Worm (Caenorhabditis elegans) whole organism, mixed stage, embryonic: ENCODE results near the gene M01F1.4.

Source experiments
- M03D4.4 ChIP-seq: sonication (generic microtip); optimal IDR thresholded peaks from 2 replicates; lab custom pipeline; 2017; ENCODE audit warnings: mild to moderate bottlenecking, missing genetic modification characterization, missing compliant biosample characterization
- bed-3 ChIP-seq: fragments of 200-800 bp; sonication (Bioruptor generic); optimal IDR thresholded peaks from 3 replicates; lab custom pipeline; 2018; ENCODE audit warnings: mild to moderate bottlenecking, missing genetic modification characterization, moderate library complexity, missing compliant biosample characterization
- blmp-1 ChIP-seq: fragments of 150-350 bp; optimal IDR thresholded peaks from 2 replicates; lab custom pipeline; 2014; ENCODE audit warnings: missing biosample characterization, missing genetic modification characterization
- ceh-39 ChIP-seq: fragments of 150-350 bp; optimal IDR thresholded peaks from 2 replicates; lab custom pipeline; 2014; ENCODE audit warnings: missing biosample characterization, missing genetic modification characterization
- ceh-43 ChIP-seq: fragments of 200-800 bp; sonication (Bioruptor generic); optimal IDR thresholded peaks from 2 replicates; lab custom pipeline; 2018; ENCODE audit warnings: mild to moderate bottlenecking, missing genetic modification characterization, moderate library complexity, missing compliant biosample characterization
- ceh-83 ChIP-seq: fragments of 200-800 bp; sonication (Bioruptor generic); optimal IDR thresholded peaks from 2 replicates; lab custom pipeline; 2018; ENCODE audit warnings: mild to moderate bottlenecking, missing genetic modification characterization, missing compliant biosample characterization
- ces-1 ChIP-seq: fragments of 150-350 bp; optimal IDR thresholded peaks from 2 replicates; lab custom pipeline; 2014; ENCODE audit warnings: missing biosample characterization, missing genetic modification reagents, missing genetic modification characterization
- cnd-1 ChIP-seq: fragments of 200-800 bp; sonication (Bioruptor generic); optimal IDR thresholded peaks from 2 replicates; lab custom pipeline; 2018; ENCODE audit warnings: mild to moderate bottlenecking, missing genetic modification characterization, missing compliant biosample characterization
- drap-1 ChIP-seq: fragments of 200-800 bp; sonication (Bioruptor generic); optimal IDR thresholded peaks from 3 replicates; lab custom pipeline; 2018; ENCODE audit warnings: mild to moderate bottlenecking, missing genetic modification characterization, missing compliant biosample characterization
- elt-1 ChIP-seq: sonication (generic microtip); optimal IDR thresholded peaks from 2 replicates; lab custom pipeline; 2017; ENCODE audit warnings: missing genetic modification characterization, mild to moderate bottlenecking, missing compliant biosample characterization, antibody characterized with exemption, moderate library complexity, borderline replicate concordance; ENCODE audit not compliant: insufficient read depth
- elt-3 ChIP-seq: fragments of 150-350 bp; optimal IDR thresholded peaks from 2 replicates; lab custom pipeline; 2014; ENCODE audit warnings: missing biosample characterization, missing genetic modification characterization
- flh-1 ChIP-seq: fragments of 200-800 bp; sonication (Bioruptor generic); optimal IDR thresholded peaks from 2 replicates; lab custom pipeline; 2018; ENCODE audit warnings: mild to moderate bottlenecking, missing genetic modification characterization, moderate library complexity, missing compliant biosample characterization
- ham-2 ChIP-seq: fragments of 200-800 bp; sonication (Bioruptor generic); optimal IDR thresholded peaks from 2 replicates; lab custom pipeline; 2018; ENCODE audit warnings: mild to moderate bottlenecking, missing genetic modification characterization, missing compliant biosample characterization
- hlh-1 ChIP-seq: fragments of 150-350 bp; optimal IDR thresholded peaks from 2 replicates; lab custom pipeline; 2014; ENCODE audit warnings: missing biosample characterization, missing genetic modification reagents, missing genetic modification characterization
- lin-13 ChIP-seq: fragments of 150-350 bp; optimal IDR thresholded peaks from 2 replicates; lab custom pipeline; 2014; ENCODE audit warnings: missing biosample characterization, missing genetic modification characterization
- lin-32 ChIP-seq: fragments of 200-800 bp; sonication (Bioruptor generic); optimal IDR thresholded peaks from 2 replicates; lab custom pipeline; 2018; ENCODE audit warnings: mild to moderate bottlenecking, missing genetic modification characterization, missing compliant biosample characterization
- lsy-2 ChIP-seq: fragments of 150-350 bp; optimal IDR thresholded peaks from 2 replicates; lab custom pipeline; 2014; ENCODE audit warnings: missing biosample characterization, missing genetic modification characterization
- mab-5 ChIP-seq: fragments of 150-350 bp; optimal IDR thresholded peaks from 2 replicates; lab custom pipeline; 2014; ENCODE audit warnings: missing biosample characterization, missing genetic modification characterization
- mep-1 ChIP-seq: fragments of 150-350 bp; optimal IDR thresholded peaks from 2 replicates; lab custom pipeline; 2017; ENCODE audit warnings: missing biosample characterization, missing genetic modification reagents, missing genetic modification characterization, inconsistent platforms
- mls-2 ChIP-seq: sonication (generic microtip); optimal IDR thresholded peaks from 2 replicates; lab custom pipeline; 2016; ENCODE audit warnings: mild to moderate bottlenecking, missing genetic modification characterization, moderate library complexity, missing compliant biosample characterization
- nhr-12 ChIP-seq: fragments of 150-350 bp; optimal IDR thresholded peaks from 2 replicates; lab custom pipeline; 2014; ENCODE audit warnings: missing biosample characterization, missing genetic modification characterization
- nhr-2 ChIP-seq: fragments of 150-350 bp; optimal IDR thresholded peaks from 2 replicates; lab custom pipeline; 2014; ENCODE audit warnings: missing biosample characterization, missing genetic modification characterization
- nhr-28 ChIP-seq: fragments of 150-350 bp; optimal IDR thresholded peaks from 2 replicates; lab custom pipeline; 2014; ENCODE audit warnings: missing biosample characterization, missing genetic modification characterization
- nhr-76 ChIP-seq: sonication (generic microtip); optimal IDR thresholded peaks from 2 replicates; lab custom pipeline; 2017; ENCODE audit warnings: missing biosample characterization, missing genetic modification characterization
- pha-4 ChIP-seq: fragments of 150-350 bp; optimal IDR thresholded peaks from 2 replicates; lab custom pipeline; 2018; ENCODE audit warnings: missing biosample characterization, missing genetic modification reagents, missing genetic modification characterization
- sem-2 ChIP-seq: fragments of 200-800 bp; sonication (Bioruptor generic); optimal IDR thresholded peaks from 2 replicates; lab custom pipeline; 2018; ENCODE audit warnings: mild to moderate bottlenecking, missing genetic modification characterization, missing compliant biosample characterization
- snpc-4 ChIP-seq: fragments of 150-350 bp; optimal IDR thresholded peaks from 2 replicates; lab custom pipeline; 2014; ENCODE audit warnings: missing biosample characterization, missing genetic modification characterization
- sptf-1 ChIP-seq: sonication (generic microtip); optimal IDR thresholded peaks from 2 replicates; lab custom pipeline; 2017; ENCODE audit warnings: mild to moderate bottlenecking, missing genetic modification characterization, moderate library complexity, missing compliant biosample characterization
- tbx-8 ChIP-seq: fragments of 200-800 bp; sonication (Bioruptor generic); optimal IDR thresholded peaks from 2 replicates; lab custom pipeline; 2018; ENCODE audit warnings: mild to moderate bottlenecking, missing genetic modification characterization, moderate library complexity, missing compliant biosample characterization
- unc-120 ChIP-seq: sonication (generic microtip); optimal IDR thresholded peaks from 2 replicates; lab custom pipeline; 2017; ENCODE audit warnings: missing genetic modification characterization, missing compliant biosample characterization; ENCODE audit not compliant: poor library complexity, severe bottlenecking
- zip-8 ChIP-seq: fragments of 150-350 bp; optimal IDR thresholded peaks from 2 replicates; lab custom pipeline; 2014; ENCODE audit warnings: missing biosample characterization, missing genetic modification characterization
- ztf-11 ChIP-seq: fragments of 150-350 bp; optimal IDR thresholded peaks from 2 replicates; lab custom pipeline; 2014; ENCODE audit warnings: missing biosample characterization, missing genetic modification characterization

Gene M01F1.4

DNA sequence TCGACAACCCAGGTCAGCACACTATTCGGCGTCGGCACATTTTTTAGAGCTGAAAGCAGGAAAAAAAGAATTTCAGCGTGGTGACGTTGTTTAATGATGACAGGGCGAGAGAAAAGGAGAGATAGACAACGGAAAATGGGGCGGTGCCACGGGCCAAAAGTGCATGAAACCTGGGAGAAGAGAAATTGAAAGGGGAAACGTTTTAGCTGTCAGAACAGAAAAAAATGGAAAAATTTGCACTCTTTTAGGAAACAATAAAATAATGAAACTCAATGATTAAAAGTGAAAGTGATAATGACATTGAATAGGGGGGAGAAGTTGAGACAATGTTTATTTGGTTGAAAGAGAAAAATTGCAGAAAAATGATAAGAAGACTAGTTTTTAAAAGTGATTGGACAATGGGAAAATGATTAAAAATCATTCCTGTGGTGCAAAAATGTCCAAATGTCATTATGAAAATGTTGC, 19.9 kb upstream of the M01F1.4 start, which contains the start of gene pitp-1:
Gene pitp-1, minus strand, starts transcription at position 51 of the 465 bp plus-strand sequence.
- TF ChIP-seq pha-4 (tag; lab: Kevin White, UChicago) = no peak
- no peak for TF ChIP-seq ceh-39 (tag; lab: Kevin White, UChicago)
- TF ChIP-seq lin-32 (GFP tag; lab: Kevin White, UChicago) = no peak
- TF ChIP-seq blmp-1 (tag; lab: Kevin White, UChicago) = no peak
- no peak for TF ChIP-seq bed-3 (GFP tag; lab: Kevin White, UChicago)
- TF ChIP-seq sem-2 (GFP tag; lab: Kevin White, UChicago) = no peak
- TF ChIP-seq unc-120 = no peak
- TF ChIP-seq nhr-2 (tag; lab: Kevin White, UChicago) = no peak
- no peak for TF ChIP-seq hlh-1 (tag; lab: Kevin White, UChicago)
- TF ChIP-seq nhr-76 (tag; lab: Kevin White, UChicago) = no peak
- no peak for TF ChIP-seq ceh-83 (GFP tag; lab: Kevin White, UChicago)
- TF ChIP-seq ham-2 = no peak
- TF ChIP-seq cnd-1 (tag; lab: Kevin White, UChicago) = no peak
- TF ChIP-seq, all 35 proteins: peak for 0

DNA sequence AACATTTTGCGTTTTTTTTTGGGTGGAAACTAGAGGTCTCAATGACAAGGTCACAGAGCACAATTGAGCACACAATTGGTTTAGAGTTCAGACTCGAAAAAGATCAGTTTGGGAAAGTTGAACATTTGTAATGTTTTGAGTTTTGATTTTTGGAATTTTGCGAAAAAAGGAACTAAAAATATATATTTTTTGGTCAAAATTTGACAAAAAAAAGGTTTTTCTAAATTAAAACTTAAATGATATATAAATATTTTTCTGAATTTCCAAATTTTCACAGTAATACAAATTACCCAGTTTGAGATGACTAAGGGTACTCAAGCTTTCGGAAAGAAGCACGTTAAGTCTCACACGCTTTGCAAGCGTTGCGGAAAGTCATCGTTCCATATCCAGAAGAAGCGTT, 18.5 kb upstream of the M01F1.4 start, which contains the start of gene rpl-37:
Gene rpl-37, plus strand, starts transcription at position 301 of the 400 bp plus-strand sequence.
- TF ChIP-seq ceh-39 (tag; lab: Kevin White, UChicago) (no peak), ztf-11 (tag; lab: Kevin White, UChicago) (no peak)
- TF ChIP-seq, all 35 proteins: peak for 0

DNA sequence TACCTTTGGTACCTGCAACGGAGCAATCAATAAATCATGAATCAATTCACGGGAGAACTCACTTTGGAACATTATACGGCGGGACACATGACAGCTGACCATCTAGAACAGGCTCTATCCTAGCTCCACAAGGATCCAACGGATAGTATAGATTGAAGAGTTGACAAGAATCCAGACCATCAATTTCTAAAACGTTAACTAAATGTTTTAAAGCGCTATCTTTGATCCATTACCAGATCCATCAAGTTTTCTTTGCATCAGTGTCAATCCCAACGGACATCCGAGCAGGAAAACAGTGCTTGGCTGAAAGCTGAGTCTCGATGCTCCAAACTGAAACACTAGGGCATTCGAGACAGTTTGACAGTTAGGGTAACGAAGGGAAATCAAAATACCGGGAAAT, 13.5 kb upstream of the M01F1.4 start:
- TF ChIP-seq elt-3 (tag; lab: Kevin White, UChicago) (no peak), ztf-11 (tag; lab: Kevin White, UChicago) (no peak), bed-3 (GFP tag; lab: Kevin White, UChicago) (no peak)

DNA sequence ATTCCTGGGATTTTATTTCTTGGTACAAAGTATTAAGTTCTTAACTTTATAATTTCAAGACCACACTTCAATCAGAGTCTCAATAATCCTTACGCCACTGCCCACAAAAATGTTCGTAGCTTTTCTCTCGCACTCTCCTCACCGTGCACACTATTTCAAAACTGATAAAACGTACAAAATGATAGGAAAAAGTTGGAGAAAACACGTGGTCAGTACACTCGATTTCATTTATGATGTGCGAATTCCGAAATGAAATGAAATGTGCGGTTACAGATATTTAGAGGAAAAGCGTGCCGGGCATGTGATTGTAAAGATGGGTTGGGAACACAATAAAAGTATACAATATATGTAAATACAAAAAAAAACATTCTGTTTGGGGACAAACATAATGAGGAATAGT, 10.6 kb upstream of the M01F1.4 start:
- no peak for TF ChIP-seq snpc-4 (tag; lab: Kevin White, UChicago)

DNA sequence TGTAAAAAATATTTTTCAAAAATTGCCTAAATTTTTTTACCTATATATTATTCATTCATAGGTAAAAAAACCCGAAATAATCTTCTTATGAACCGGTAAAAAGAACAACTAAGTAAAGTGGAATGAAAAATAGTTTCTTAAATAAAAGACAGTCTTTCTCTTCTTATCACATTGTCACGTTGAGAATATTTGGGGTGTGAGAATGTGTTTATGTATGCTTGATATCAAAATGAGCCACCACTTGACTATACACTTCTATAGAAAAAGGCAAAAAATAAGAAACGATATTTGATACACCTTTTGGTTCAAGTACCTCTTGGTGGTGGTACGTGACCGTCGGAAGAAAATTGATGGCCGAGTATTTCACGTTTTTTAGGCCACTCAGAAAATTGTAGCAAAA, 9.7 kb upstream of the M01F1.4 start, which contains the start of gene hmit-1.3:
Gene hmit-1.3, minus strand, starts transcription at position 103 of the 400 bp plus-strand sequence.
- TF ChIP-seq tbx-8 (GFP tag; lab: Kevin White, UChicago) (no peak), M03D4.4 (tag; lab: Kevin White, UChicago) (no peak), flh-1 (no peak), zip-8 (no peak), lin-32 (GFP tag; lab: Kevin White, UChicago) (no peak), nhr-28 (tag; lab: Kevin White, UChicago) (no peak), nhr-12 (tag; lab: Kevin White, UChicago) (no peak), mab-5 (no peak), lsy-2 (no peak), bed-3 (GFP tag; lab: Kevin White, UChicago) (no peak), ces-1 (GFP tag; lab: Kevin White, UChicago) (no peak), elt-1 (tag; lab: Kevin White, UChicago) (no peak), ham-2 (no peak), sptf-1 (no peak), ztf-11 (tag; lab: Kevin White, UChicago) (no peak), ceh-43 (GFP tag; lab: Kevin White, UChicago) (no peak), mls-2 (no peak)
- TF ChIP-seq, all 35 proteins: peak for 0

- TF ChIP-seq mab-5 (no peak), zip-8 (no peak), lin-13 (tag; lab: Kevin White, UChicago) (no peak), nhr-2 (tag; lab: Kevin White, UChicago) (no peak), lsy-2 (no peak), mep-1 (tag; lab: Kevin White, UChicago) (no peak), drap-1 (GFP tag; lab: Kevin White, UChicago) (no peak), lin-32 (GFP tag; lab: Kevin White, UChicago) (no peak)
- TF ChIP-seq, all 35 proteins: peak for 0
These were observed 2.0 kb upstream of the M01F1.4 start for ce11 chrIII:3511808-3512207.
